Worm (Caenorhabditis elegans) whole organism, late embryonic: Measurements from ENCODE around the gene M04D8.8.

Experiments
- ceh-18 ChIP-seq: sonication (generic microtip); optimal IDR thresholded peaks from 2 replicates; lab custom pipeline; 2016; ENCODE audit warnings: missing genetic modification characterization, missing compliant biosample characterization
- ceh-30 ChIP-seq: fragments of 150-350 bp; optimal IDR thresholded peaks from 2 replicates; lab custom pipeline; 2014; ENCODE audit warnings: missing biosample characterization, missing genetic modification characterization
- che-1 ChIP-seq: sonication (generic microtip); optimal IDR thresholded peaks from 2 replicates; lab custom pipeline; 2016; ENCODE audit warnings: mild to moderate bottlenecking, missing genetic modification characterization, missing compliant biosample characterization
- fkh-10 ChIP-seq: fragments of 150-350 bp; optimal IDR thresholded peaks from 2 replicates; lab custom pipeline; 2014; ENCODE audit warnings: missing biosample characterization, missing genetic modification reagents, missing genetic modification characterization
- madf-2 ChIP-seq: sonication (generic microtip); optimal IDR thresholded peaks from 2 replicates; lab custom pipeline; 2017; ENCODE audit warnings: missing genetic modification characterization, missing compliant biosample characterization
- tbx-2 ChIP-seq: sonication (generic microtip); optimal IDR thresholded peaks from 2 replicates; lab custom pipeline; 2016; ENCODE audit warnings: missing genetic modification characterization, missing compliant biosample characterization
- ttx-3 ChIP-seq: sonication (generic microtip); optimal IDR thresholded peaks from 2 replicates; lab custom pipeline; 2016; ENCODE audit warnings: missing genetic modification reagents, missing genetic modification characterization, missing compliant biosample characterization
- unc-42 ChIP-seq: sonication (generic microtip); optimal IDR thresholded peaks from 2 replicates; lab custom pipeline; 2016; ENCODE audit warnings: missing genotype, missing genetic modification characterization, missing compliant biosample characterization
- unc-55 ChIP-seq: sonication (generic microtip); optimal IDR thresholded peaks from 2 replicates; lab custom pipeline; 2017; ENCODE audit warnings: missing biosample characterization, missing genetic modification reagents, missing genetic modification characterization

DNA sequence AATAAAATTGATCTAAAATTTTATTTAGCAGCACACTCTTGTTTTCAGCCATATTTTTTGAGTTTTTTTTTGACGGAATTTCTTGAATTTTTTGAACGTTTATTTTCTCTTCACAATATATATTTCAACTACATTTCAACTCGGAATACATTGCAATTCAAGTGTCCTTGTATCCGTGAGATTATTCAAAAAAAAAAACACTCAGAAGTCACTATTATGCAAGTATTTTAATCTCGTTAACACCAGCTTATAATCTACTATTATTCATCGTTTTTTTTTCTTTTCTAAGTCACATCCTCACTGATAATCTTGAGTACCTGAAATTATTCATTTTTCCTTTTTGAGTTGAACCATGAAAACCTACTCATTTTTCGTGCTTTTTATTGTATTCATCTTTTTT, 10.5 kb upstream of the M04D8.8 start, which contains the start of gene ins-21:
- TF ChIP-seq tbx-2 (tag; lab: Kevin White, UChicago): no peak
- no peak for TF ChIP-seq ttx-3 (tag; lab: Kevin White, UChicago)
- no peak for TF ChIP-seq fkh-10 (GFP tag; lab: Kevin White, UChicago)
- no peak for TF ChIP-seq ceh-18
- no peak for TF ChIP-seq che-1 (tag; lab: Kevin White, UChicago)
- TF ChIP-seq madf-2: no peak
- no peak for TF ChIP-seq ceh-30 (tag; lab: Kevin White, UChicago)
- no peak for TF ChIP-seq unc-42 (tag; lab: Kevin White, UChicago)
- no peak for TF ChIP-seq unc-55
